Fruit fly (Drosophila melanogaster): ENCODE results near the gene Blos3.

DNA sequence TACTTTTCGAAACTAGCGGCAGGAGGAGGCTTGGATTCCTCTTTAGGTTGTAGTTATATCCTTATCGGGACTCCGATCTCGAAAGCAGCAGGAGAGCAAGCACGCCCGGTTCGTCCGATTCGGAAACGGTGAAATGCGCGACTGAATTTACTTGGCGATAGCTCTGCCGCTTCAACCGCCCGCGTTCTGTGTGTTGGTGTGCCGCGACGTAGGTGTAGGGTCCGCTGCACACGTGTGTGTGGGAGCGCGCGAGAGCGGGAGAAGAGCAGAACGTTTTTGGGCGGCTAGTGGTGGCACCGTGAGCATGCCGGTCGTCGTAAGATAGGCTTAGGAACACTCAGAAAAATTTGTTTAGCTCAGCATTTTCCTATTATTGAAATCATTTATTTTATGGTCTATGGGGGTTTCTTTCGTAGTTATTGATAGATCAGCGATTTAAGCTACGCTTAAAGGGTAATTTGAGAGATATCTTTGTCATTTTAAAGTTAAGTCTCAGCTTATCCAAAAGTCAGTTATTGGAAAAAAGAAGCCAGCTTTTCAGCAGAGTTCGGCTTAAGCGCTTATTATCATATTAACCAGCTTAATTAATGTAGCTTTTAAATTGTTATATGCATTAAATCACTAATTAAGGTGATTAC lies 29.5 kb upstream of the Blos3 start:
- TF ChIP-seq insv (optimal IDR thresholded peaks at IDR 0.05) (no peak), psq (optimal IDR thresholded peaks at IDR 0.05) (no peak), h (optimal IDR thresholded peaks at IDR 0.05) (no peak), Sin3A (optimal IDR thresholded peaks at IDR 0.05) (no peak), Myc (optimal IDR thresholded peaks at IDR 0.05) (no peak)

Data from Kc167 (cell line).